Fruit fly (Drosophila melanogaster): ENCODE data around the gene Sfp26Ac.

Sfp26Ac gene

dm6 chr2L:5879363-5879934 lies 5.1 kb downstream of the Sfp26Ac start, which contains the start of gene rau (continued):
- TF ChIP-seq Ets21C (GFP tag; optimal IDR thresholded peaks at IDR 0.05) (peak; percentile 34), Eip75B (GFP tag; optimal IDR thresholded peaks at IDR 0.05) (peak; percentile 69), CG15336 (GFP tag; IDR thresholded peaks at IDR 0.05) (peak; percentile 76), fd59A (GFP tag; optimal IDR thresholded peaks at IDR 0.05) (peak; percentile 51), CG8632 (GFP tag; optimal IDR thresholded peaks at IDR 0.05) (peak; percentile 50), vri (GFP tag; optimal IDR thresholded peaks at IDR 0.05) (peak; percentile 72), cyc (GFP tag; optimal IDR thresholded peaks at IDR 0.05) (peak; percentile 24), CG6792 (GFP tag; optimal IDR thresholded peaks at IDR 0.05) (peak; percentile 64), acj6 (GFP tag; optimal IDR thresholded peaks at IDR 0.05) (peak; percentile 61), fkh (GFP tag; optimal IDR thresholded peaks at IDR 0.05) (peak; percentile 83), dac (GFP tag; optimal IDR thresholded peaks at IDR 0.05) (peak; percentile 75), CG16779 (tag; optimal IDR thresholded peaks at IDR 0.05) (peak; percentile 56), Eip78C (GFP tag) (peak; percentile 86), ss (GFP tag; optimal IDR thresholded peaks at IDR 0.05) (peak; percentile 56 to 70), achi (GFP tag; optimal IDR thresholded peaks at IDR 0.05) (peak; percentile 64), pdm3 (GFP tag; optimal IDR thresholded peaks at IDR 0.05) (peak; percentile 79), net (GFP tag; optimal IDR thresholded peaks at IDR 0.05) (peak; percentile 74), CG3919 (GFP tag; optimal IDR thresholded peaks at IDR 0.05) (peak; percentile 69)

dm6 chr2L:5876474-5877067 lies 8.0 kb downstream of the Sfp26Ac start:
- no peak for TF ChIP-seq CG6792 (GFP tag; optimal IDR thresholded peaks at IDR 0.05)
- peak; percentile 73 for TF ChIP-seq Eip78C (GFP tag)
- TF ChIP-seq CG6163 (GFP tag; IDR thresholded peaks at IDR 0.05), result 0 out of 3 replicates have a peak, but pooled peaks have one; percentile 26
- no peak for TF ChIP-seq lz (GFP tag; optimal IDR thresholded peaks at IDR 0.05)
- no peak for TF ChIP-seq achi (GFP tag; optimal IDR thresholded peaks at IDR 0.05)
- TF ChIP-seq CG34406 (GFP tag; optimal IDR thresholded peaks at IDR 0.05), result peak; percentile 6
- TF ChIP-seq svp (GFP tag), result peak; percentile 40
- peak; percentile 22 for TF ChIP-seq Sox102F (GFP tag; optimal IDR thresholded peaks at IDR 0.05)
- peak; percentile 95 for TF ChIP-seq fkh (GFP tag; optimal IDR thresholded peaks at IDR 0.05)
- no peak for TF ChIP-seq Gug (GFP tag; IDR thresholded peaks at IDR 0.05)
- peak; percentile 24 for TF ChIP-seq vri (GFP tag; optimal IDR thresholded peaks at IDR 0.05)

dm6 chr2L:5870838-5871702 lies 13.5 kb downstream of the Sfp26Ac start:
- TF ChIP-seq CG34406 (GFP tag; optimal IDR thresholded peaks at IDR 0.05), result no peak
- TF ChIP-seq lz (GFP tag; optimal IDR thresholded peaks at IDR 0.05), result no peak
- TF ChIP-seq Eip78C (GFP tag), result no peak
- no peak for TF ChIP-seq CG32006 (GFP tag; optimal IDR thresholded peaks at IDR 0.05)

dm6 chr2L:5866791-5867190 lies 17.8 kb downstream of the Sfp26Ac start:
- no peak for TF ChIP-seq cyc (GFP tag; optimal IDR thresholded peaks at IDR 0.05)
- TF ChIP-seq CG3919 (GFP tag; optimal IDR thresholded peaks at IDR 0.05), result peak; percentile 3
- peak; percentile 24 for TF ChIP-seq achi (GFP tag; optimal IDR thresholded peaks at IDR 0.05)
- TF ChIP-seq Eip78C (GFP tag), result peak; percentile 37
- no peak for TF ChIP-seq CG6276 (GFP tag; optimal IDR thresholded peaks at IDR 0.05)

- TF ChIP-seq Hr4 (GFP tag; optimal IDR thresholded peaks at IDR 0.05), result no peak
- TF ChIP-seq lz (GFP tag; optimal IDR thresholded peaks at IDR 0.05), result no peak
- no peak for TF ChIP-seq Hr38 (GFP tag; optimal IDR thresholded peaks at IDR 0.05)
- no peak for TF ChIP-seq Lpt (GFP tag; optimal IDR thresholded peaks at IDR 0.05)
- TF ChIP-seq CG4318 (GFP tag; optimal IDR thresholded peaks at IDR 0.05), result no peak
- TF ChIP-seq CG32006 (GFP tag; optimal IDR thresholded peaks at IDR 0.05), result no peak
- TF ChIP-seq ss (GFP tag; optimal IDR thresholded peaks at IDR 0.05), result no peak
- no peak for TF ChIP-seq Sox102F (GFP tag; optimal IDR thresholded peaks at IDR 0.05)
- TF ChIP-seq CG9139 (GFP tag; optimal IDR thresholded peaks at IDR 0.05), result no peak
These were observed 27.8 kb downstream of the Sfp26Ac start for dm6 chr2L:5856786-5857185.

Data from whole organism, prepupa.